Worm (Caenorhabditis elegans) whole organism, L1 larva: Measurements from ENCODE around the gene ZK856.14.

Source experiments
- C34B4.2 ChIP-seq: sonication (generic microtip); optimal IDR thresholded peaks from 2 replicates; lab custom pipeline; 2017; ENCODE audit warnings: mild to moderate bottlenecking, missing genetic modification characterization, missing compliant biosample characterization
- ama-1 ChIP-seq: fragments of 150-350 bp; optimal IDR thresholded peaks from 2 replicates; lab custom pipeline; 2014
- ceh-63 ChIP-seq: fragments of 200-800 bp; sonication (Bioruptor generic); optimal IDR thresholded peaks from 2 replicates; lab custom pipeline; 2018; ENCODE audit warnings: mild to moderate bottlenecking, missing genetic modification characterization, missing compliant biosample characterization
- dsc-1 ChIP-seq: sonication (generic microtip); optimal IDR thresholded peaks from 2 replicates; lab custom pipeline; 2016; ENCODE audit warnings: mild to moderate bottlenecking, missing genetic modification characterization, missing compliant biosample characterization
- efl-1 ChIP-seq, 4 experiments: fragments of 150-350 bp; optimal IDR thresholded peaks in 3 of 4; peaks in 1 of 4; 1 replicate in 1 of 4; 2 replicates in 3 of 4; lab custom pipeline; 2014; ENCODE audit warnings: missing biosample characterization in 2 of 4, missing genetic modification characterization in 2 of 4, missing genetic modification reagents in 2 of 4
- efl-3 ChIP-seq: fragments of 200-800 bp; sonication (Bioruptor generic); optimal IDR thresholded peaks from 2 replicates; lab custom pipeline; 2018; ENCODE audit warnings: mild to moderate bottlenecking, missing genetic modification characterization, missing compliant biosample characterization
- egl-27 ChIP-seq, 2 experiments: fragments of 150-350 bp in 1 of 2; sonication (generic microtip); optimal IDR thresholded peaks; 3 replicates each; lab custom pipeline; 2017 to 2018; ENCODE audit warnings: missing biosample characterization in 2 of 2, missing genetic modification characterization in 2 of 2, missing genetic modification reagents in 2 of 2
- elt-2 ChIP-seq: sonication (generic microtip); optimal IDR thresholded peaks from 2 replicates; lab custom pipeline; 2016; ENCODE audit warnings: missing genetic modification characterization, mild to moderate bottlenecking, inconsistent platforms, missing compliant biosample characterization, missing genetic modification reagents
- elt-3 ChIP-seq, 6 experiments: fragments of 150-350 bp in 1 of 6; sonication (generic microtip); optimal IDR thresholded peaks; 2 replicates each; lab custom pipeline; 2017 to 2018; ENCODE audit warnings: missing biosample characterization in 6 of 6, missing genetic modification characterization in 6 of 6, inconsistent platforms in 1 of 6
- fkh-10 ChIP-seq: sonication (generic microtip); optimal IDR thresholded peaks from 2 replicates; lab custom pipeline; 2017; ENCODE audit warnings: missing biosample characterization, missing genetic modification reagents, missing genetic modification characterization
- fkh-4 ChIP-seq: sonication (generic microtip); optimal IDR thresholded peaks from 2 replicates; lab custom pipeline; 2016; ENCODE audit warnings: missing compliant biosample characterization, missing genetic modification characterization, borderline replicate concordance
- hlh-4 ChIP-seq: sonication (generic microtip); optimal IDR thresholded peaks from 2 replicates; lab custom pipeline; 2016; ENCODE audit warnings: mild to moderate bottlenecking, missing genetic modification characterization, missing compliant biosample characterization
- hpl-2 ChIP-seq: fragments of 150-350 bp; optimal IDR thresholded peaks from 2 replicates; lab custom pipeline; 2014; ENCODE audit warnings: missing biosample characterization, missing genetic modification reagents, missing genetic modification characterization
- jun-1 ChIP-seq: fragments of 150-350 bp; optimal IDR thresholded peaks from 2 replicates; lab custom pipeline; 2014; ENCODE audit warnings: missing biosample characterization, missing genetic modification reagents, missing genetic modification characterization
- lin-15B ChIP-seq: fragments of 150-350 bp; sonication (generic microtip); optimal IDR thresholded peaks from 3 replicates; lab custom pipeline; 2014; ENCODE audit warnings: missing biosample characterization, missing genetic modification characterization
- lin-35 ChIP-seq, 2 experiments: fragments of 150-350 bp; optimal IDR thresholded peaks; 2 replicates each; lab custom pipeline; 2014; ENCODE audit warnings: missing biosample characterization in 2 of 2, missing genetic modification characterization in 2 of 2, missing genetic modification reagents in 2 of 2
- lsy-2 ChIP-seq, 2 experiments: fragments of 150-350 bp; optimal IDR thresholded peaks; 2 replicates each; lab custom pipeline; 2014; ENCODE audit warnings: missing biosample characterization in 2 of 2, missing genetic modification characterization in 2 of 2
- mab-9 ChIP-seq: fragments of 200-800 bp; sonication (Bioruptor generic); IDR thresholded peaks from 2 replicates; pipeline ENCODE4 v1.3.6; 2022; ENCODE audit warnings: missing genetic modification reagents, missing genetic modification characterization, missing compliant biosample characterization
- mef-2 ChIP-seq: fragments of 150-350 bp; optimal IDR thresholded peaks from 2 replicates; lab custom pipeline; 2014; ENCODE audit warnings: missing biosample characterization, missing genetic modification characterization
- nhr-12 ChIP-seq: sonication (generic microtip); optimal IDR thresholded peaks from 2 replicates; lab custom pipeline; 2017; ENCODE audit warnings: missing biosample characterization, missing genetic modification characterization
- nhr-19 ChIP-seq: fragments of 200-800 bp; sonication (Bioruptor generic); conservative IDR thresholded peaks from 2 replicates; pipeline ENCODE4 v1.3.6; 2022; ENCODE audit warnings: missing genetic modification characterization, missing compliant biosample characterization
- nhr-47 ChIP-seq: sonication (generic microtip); optimal IDR thresholded peaks from 2 replicates; lab custom pipeline; 2016; ENCODE audit warnings: mild to moderate bottlenecking, missing genetic modification characterization, moderate library complexity, missing compliant biosample characterization
- nhr-71 ChIP-seq: sonication (generic microtip); optimal IDR thresholded peaks from 2 replicates; lab custom pipeline; 2016; ENCODE audit warnings: mild to moderate bottlenecking, missing genetic modification characterization, moderate library complexity, missing compliant biosample characterization
- nhr-76 ChIP-seq: sonication (generic microtip); optimal IDR thresholded peaks from 2 replicates; lab custom pipeline; 2017; ENCODE audit warnings: missing biosample characterization, missing genetic modification characterization
- nhr-77 ChIP-seq: fragments of 150-350 bp; optimal IDR thresholded peaks from 2 replicates; lab custom pipeline; 2014; ENCODE audit warnings: missing biosample characterization, missing genetic modification characterization
- nhr-85 ChIP-seq: sonication (generic microtip); peaks from one replicate; lab custom pipeline; 2016; ENCODE audit warnings: missing genetic modification characterization, inconsistent platforms, missing compliant biosample characterization
- pag-3 ChIP-seq: sonication (generic microtip); optimal IDR thresholded peaks from 2 replicates; lab custom pipeline; 2017; ENCODE audit warnings: missing genetic modification characterization, mild to moderate bottlenecking, missing compliant biosample characterization, antibody characterized with exemption, borderline replicate concordance; ENCODE audit not compliant: insufficient read depth
- pax-3 ChIP-seq: fragments of 200-800 bp; sonication (Bioruptor generic); optimal IDR thresholded peaks from 2 replicates; lab custom pipeline; 2018; ENCODE audit warnings: mild to moderate bottlenecking, missing genetic modification characterization, moderate library complexity, missing compliant biosample characterization
- pqm-1 ChIP-seq: sonication (generic microtip); optimal IDR thresholded peaks from 3 replicates; lab custom pipeline; 2017; ENCODE audit warnings: missing biosample characterization, missing genetic modification characterization
- rnt-1 ChIP-seq: sonication (generic microtip); optimal IDR thresholded peaks from 2 replicates; lab custom pipeline; 2016; ENCODE audit warnings: mild to moderate bottlenecking, missing genetic modification characterization, moderate library complexity, missing compliant biosample characterization
- skn-1 ChIP-seq: fragments of 150-350 bp; optimal IDR thresholded peaks from 2 replicates; lab custom pipeline; 2014; ENCODE audit warnings: missing biosample characterization, missing genetic modification characterization
- snpc-4 ChIP-seq: fragments of 150-350 bp; optimal IDR thresholded peaks from 2 replicates; lab custom pipeline; 2014; ENCODE audit warnings: missing biosample characterization, missing genetic modification characterization
- sup-37 ChIP-seq: fragments of 200-800 bp; sonication (Bioruptor generic); optimal IDR thresholded peaks from 2 replicates; lab custom pipeline; 2018; ENCODE audit warnings: mild to moderate bottlenecking, missing genetic modification characterization, missing compliant biosample characterization
- unc-130 ChIP-seq: fragments of 150-350 bp; optimal IDR thresholded peaks from 2 replicates; lab custom pipeline; 2017; ENCODE audit warnings: missing biosample characterization, missing genetic modification characterization, inconsistent platforms
- unc-62 ChIP-seq: fragments of 150-350 bp; optimal IDR thresholded peaks from 2 replicates; lab custom pipeline; 2014; ENCODE audit warnings: missing biosample characterization, missing genetic modification reagents, missing genetic modification characterization
- unc-86 ChIP-seq: sonication (generic microtip); optimal IDR thresholded peaks from 2 replicates; lab custom pipeline; 2016; ENCODE audit warnings: missing genetic modification characterization, missing compliant biosample characterization
- unc-98 ChIP-seq: fragments of 200-800 bp; sonication (Bioruptor generic); IDR thresholded peaks from 2 replicates; pipeline ENCODE4 v1.3.6; 2022; ENCODE audit warnings: missing genetic modification characterization, missing compliant biosample characterization
- zip-4 ChIP-seq: fragments of 200-800 bp; sonication (Bioruptor generic); optimal IDR thresholded peaks from 2 replicates; lab custom pipeline; 2018; ENCODE audit warnings: mild to moderate bottlenecking, missing genetic modification characterization, moderate library complexity, missing compliant biosample characterization
- ztf-11 ChIP-seq, 2 experiments: sonication (generic microtip); optimal IDR thresholded peaks; 2 replicates each; lab custom pipeline; 2016 to 2017; ENCODE audit warnings: missing genetic modification characterization in 2 of 2, missing biosample characterization in 1 of 2, missing compliant biosample characterization in 1 of 2
- ztf-4 ChIP-seq: fragments of 150-350 bp; optimal IDR thresholded peaks from 2 replicates; lab custom pipeline; 2014; ENCODE audit warnings: missing biosample characterization, missing genetic modification characterization

Gene ZK856.14

DNA sequence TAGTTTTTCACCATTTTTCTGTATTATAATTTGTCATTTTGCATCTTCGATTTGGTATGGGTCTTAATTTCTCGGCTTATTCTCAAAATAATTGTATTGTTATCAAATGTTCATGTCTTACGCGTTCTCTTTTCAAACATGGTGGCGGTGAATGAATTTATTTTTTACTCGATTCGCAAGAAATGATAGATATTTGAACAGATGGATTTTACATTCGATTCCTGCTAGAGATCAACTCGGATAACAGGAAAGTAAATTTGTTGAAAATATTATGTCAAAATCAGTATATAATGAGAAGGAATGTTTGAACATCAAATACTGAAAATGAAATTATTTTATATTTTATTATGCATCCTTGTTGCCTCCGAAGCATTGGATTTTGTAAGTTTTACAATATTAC, 33.8 kb upstream of the ZK856.14 start, which contains the start of gene ZK856.4:
Gene ZK856.4, plus strand, starts transcription at position 301 of the 400 bp plus-strand sequence.
- no peak for TF ChIP-seq efl-3
- no peak for TF ChIP-seq pag-3 (tag; lab: Kevin White, UChicago)
- no peak for TF ChIP-seq ztf-11 (tag; optimal IDR thresholded peaks at IDR 0.05; lab: Kevin White, UChicago)
- no peak for TF ChIP-seq rnt-1 (tag; lab: Kevin White, UChicago)
- TF ChIP-seq C34B4.2 (tag; lab: Kevin White, UChicago): no peak
- TF ChIP-seq snpc-4 (tag; lab: Kevin White, UChicago): no peak
- no peak for TF ChIP-seq unc-86 (tag; lab: Kevin White, UChicago)
- no peak for TF ChIP-seq nhr-85
- no peak for TF ChIP-seq lin-35 (GFP tag; optimal IDR thresholded peaks at IDR 0.05; lab: Kevin White, UChicago)
- TF ChIP-seq elt-3 (tag; optimal IDR thresholded peaks at IDR 0.05; lab: Kevin White, UChicago): no peak
- no peak for TF ChIP-seq hpl-2 (GFP tag; lab: Kevin White, UChicago)
- no peak for TF ChIP-seq mab-9 (GFP tag; lab: Robert Waterston, UW)
- TF ChIP-seq lin-15B (tag; lab: Kevin White, UChicago): no peak
- TF ChIP-seq pqm-1 (tag; lab: Kevin White, UChicago): no peak
- TF ChIP-seq fkh-4: no peak
- no peak for TF ChIP-seq skn-1 (tag; lab: Kevin White, UChicago)
- TF ChIP-seq dsc-1: no peak
- TF ChIP-seq zip-4 (GFP tag; lab: Kevin White, UChicago): no peak
- TF ChIP-seq unc-130: no peak
- TF ChIP-seq egl-27 (tag; optimal IDR thresholded peaks at IDR 0.05; lab: Kevin White, UChicago): no peak

DNA sequence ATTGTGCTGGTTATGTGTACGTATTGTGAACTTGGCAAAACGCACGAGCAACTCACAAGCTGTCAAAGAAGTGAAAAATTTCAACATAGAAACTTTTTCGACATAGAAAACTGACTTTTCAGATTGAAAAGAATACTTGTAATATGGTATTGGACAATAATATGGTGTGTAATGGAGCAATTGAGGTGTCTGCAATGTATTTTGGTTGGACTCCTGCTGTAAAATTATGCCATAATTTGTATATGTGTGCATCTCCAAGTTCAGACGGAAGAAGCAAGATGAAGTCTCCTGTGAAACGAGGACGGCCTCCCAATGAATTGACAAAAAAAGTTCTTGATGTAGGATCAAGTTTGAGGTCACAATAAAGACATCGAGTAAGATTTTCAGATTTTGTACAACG, 33.0 kb upstream of the ZK856.14 start:
- TF ChIP-seq mef-2 (tag; lab: Kevin White, UChicago): no peak
- TF ChIP-seq nhr-76 (tag; lab: Kevin White, UChicago): no peak
- TF ChIP-seq jun-1: no peak
- no peak for TF ChIP-seq skn-1 (tag; lab: Kevin White, UChicago)
- no peak for TF ChIP-seq pax-3 (tag; lab: Kevin White, UChicago)
- TF ChIP-seq pqm-1 (tag; lab: Kevin White, UChicago): no peak
- TF ChIP-seq hlh-4 (tag; lab: Kevin White, UChicago): no peak
- no peak for TF ChIP-seq nhr-12 (tag; lab: Kevin White, UChicago)
- TF ChIP-seq unc-98 (GFP tag; lab: Robert Waterston, UW): no peak
- no peak for TF ChIP-seq nhr-47
- no peak for TF ChIP-seq fkh-10
- no peak for TF ChIP-seq nhr-77
- no peak for TF ChIP-seq nhr-19
- no peak for TF ChIP-seq ceh-63 (GFP tag; lab: Kevin White, UChicago)
- TF ChIP-seq lsy-2 (tag; optimal IDR thresholded peaks at IDR 0.05; lab: Kevin White, UChicago): no peak
- no peak for TF ChIP-seq ztf-4
- TF ChIP-seq nhr-85: no peak
- no peak for TF ChIP-seq lin-35 (GFP tag; optimal IDR thresholded peaks at IDR 0.05; lab: Kevin White, UChicago)
- no peak for TF ChIP-seq ama-1

DNA sequence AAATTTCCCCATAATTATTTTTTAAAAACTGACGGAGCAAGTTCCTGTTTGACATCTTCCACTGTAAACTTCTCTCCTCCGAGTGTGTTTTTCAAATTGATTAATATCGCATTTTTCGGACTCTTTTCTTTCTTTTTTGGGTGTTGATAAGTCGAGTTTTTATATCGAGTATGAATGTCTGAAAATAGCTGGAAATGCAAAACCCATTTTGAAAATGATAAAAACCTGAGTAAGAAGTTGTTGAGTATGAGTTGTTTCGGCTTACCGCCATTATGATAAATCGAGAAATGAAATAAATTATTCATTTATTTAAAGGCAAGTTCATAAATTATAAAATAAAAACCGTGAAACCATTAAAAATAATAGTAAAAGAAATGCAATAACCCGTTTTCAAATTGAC, 31.1 kb upstream of the ZK856.14 start, which contains the start of gene ZK856.18:
Gene ZK856.18, minus strand, starts transcription at position 289 of the 400 bp plus-strand sequence.
- TF ChIP-seq sup-37 (GFP tag; lab: Kevin White, UChicago) (no peak), unc-62 (GFP tag; lab: Kevin White, UChicago) (no peak)

DNA sequence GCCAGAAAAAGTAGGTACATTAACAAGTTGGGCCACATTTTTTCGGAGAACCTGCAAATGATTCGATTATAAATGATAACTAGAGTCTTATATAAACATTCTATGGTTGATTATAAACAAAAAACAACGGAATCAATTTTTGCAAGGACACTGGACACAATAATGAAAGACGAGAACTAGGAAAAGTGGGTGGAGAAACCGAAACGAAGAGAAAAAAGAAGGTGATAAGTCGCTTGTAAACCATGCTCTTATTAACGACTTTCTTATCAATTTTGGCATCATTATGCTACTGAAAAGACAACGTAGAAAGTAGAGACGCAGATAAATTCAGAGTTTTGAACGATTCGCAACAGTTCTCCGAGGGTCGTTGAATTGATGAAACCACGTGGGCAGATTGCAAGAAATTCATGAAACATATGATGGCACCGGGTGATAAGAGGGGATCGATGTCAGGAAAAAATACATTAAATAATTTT, 26.7 kb upstream of the ZK856.14 start, which contains the start of gene ZK856.5:
Gene ZK856.5, minus strand, starts transcription at position 51 of the 476 bp plus-strand sequence.
- no peak for TF ChIP-seq unc-130
- peak; percentile 22 for TF ChIP-seq nhr-71 (tag; lab: Kevin White, UChicago)
- peak in 1 of 2 experiments; percentile 37 for TF ChIP-seq lin-35 (GFP tag; optimal IDR thresholded peaks at IDR 0.05; lab: Kevin White, UChicago)
- TF ChIP-seq efl-1 (optimal IDR thresholded peaks at IDR 0.05; lab: Kevin White, UChicago): no peak
- TF ChIP-seq efl-1 (GFP tag; optimal IDR thresholded peaks at IDR 0.05 in 1 of 2; lab: Kevin White, UChicago): peak in 1 of 2 experiments; percentile 66
- peak; percentile 58 for TF ChIP-seq nhr-85
- peak; percentile 90 for TF ChIP-seq elt-2 (tag; lab: Kevin White, UChicago)
- no peak for TF ChIP-seq unc-62 (GFP tag; lab: Kevin White, UChicago)
